Fruit fly (Drosophila melanogaster): Measurements from ENCODE around the gene Nrt.

Gene Nrt

DNA sequence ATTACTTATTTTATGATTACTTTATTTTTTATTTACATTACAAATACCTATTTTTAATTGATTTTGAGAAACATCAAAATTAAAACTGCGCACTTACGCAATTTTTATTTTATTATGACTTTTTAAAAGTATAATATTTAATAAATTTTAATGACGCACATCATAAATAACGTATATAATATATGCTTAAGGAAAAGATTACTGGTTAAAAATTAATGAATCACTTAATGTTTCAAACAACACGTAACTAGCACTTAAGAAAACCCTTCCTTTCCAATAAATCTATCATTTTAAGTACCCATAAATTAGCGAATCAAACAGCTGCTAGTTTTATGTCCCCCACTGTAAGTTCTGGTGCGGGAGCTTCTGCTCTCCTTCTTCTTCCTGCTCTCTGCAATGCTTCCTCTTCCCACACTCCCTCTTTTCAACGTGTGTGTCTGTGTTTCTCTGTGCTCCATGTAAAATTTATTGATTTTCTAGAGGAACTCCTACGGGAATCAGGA is 41.0 kb downstream of the Nrt start (continued):
- TF ChIP-seq Dp (GFP tag; optimal IDR thresholded peaks at IDR 0.05): no peak
- TF ChIP-seq CG4360 (GFP tag; IDR thresholded peaks at IDR 0.05): no peak
- TF ChIP-seq TFAM (GFP tag; optimal IDR thresholded peaks at IDR 0.05): no peak
- TF ChIP-seq CG16779 (GFP tag; IDR thresholded peaks at IDR 0.05): 0 out of 2 replicates have a peak, but pooled peaks have one; percentile 25
- no peak for TF ChIP-seq gce (GFP tag; IDR thresholded peaks at IDR 0.05)
- TF ChIP-seq CG31365 (tag; optimal IDR thresholded peaks at IDR 0.05): no peak
- TF ChIP-seq repo (GFP tag; optimal IDR thresholded peaks at IDR 0.05): no peak
- no peak for TF ChIP-seq CG14667 (GFP tag; IDR thresholded peaks at IDR 0.05)
- no peak for TF ChIP-seq zen (tag; optimal IDR thresholded peaks at IDR 0.05)
- TF ChIP-seq CG34422 (GFP tag; IDR thresholded peaks at IDR 0.05): no peak
- no peak for TF ChIP-seq hth (optimal IDR thresholded peaks at IDR 0.05)
- no peak for TF ChIP-seq Dip3 (GFP tag; optimal IDR thresholded peaks at IDR 0.05)
- TF ChIP-seq Atf6 (GFP tag; IDR thresholded peaks at IDR 0.05): 0 out of 2 replicates have a peak, but pooled peaks have one; percentile 10
- TF ChIP-seq CG11696 (GFP tag; IDR thresholded peaks at IDR 0.05): peak; percentile 84
- TF ChIP-seq CG6765 (GFP tag; optimal IDR thresholded peaks at IDR 0.05): peak; percentile 39
- TF ChIP-seq CG13624 (GFP tag; optimal IDR thresholded peaks at IDR 0.05): no peak
- TF ChIP-seq Taf1 (GFP tag; IDR thresholded peaks at IDR 0.05): peak; percentile 27
- no peak for TF ChIP-seq NK7.1 (GFP tag; optimal IDR thresholded peaks at IDR 0.05)
- TF ChIP-seq yki (optimal IDR thresholded peaks at IDR 0.05): no peak
- TF ChIP-seq CHES-1-like (GFP tag; optimal IDR thresholded peaks at IDR 0.05): no peak
- TF ChIP-seq CG15073 (GFP tag; optimal IDR thresholded peaks at IDR 0.05): no peak
- peak; percentile 56; the same call in 1 of the 2 replicates for TF ChIP-seq CG31224 (GFP tag; IDR thresholded peaks at IDR 0.05)
- TF ChIP-seq crol (GFP tag; IDR thresholded peaks at IDR 0.05): no peak
- no peak for TF ChIP-seq corto (GFP tag; optimal IDR thresholded peaks at IDR 0.05)
- TF ChIP-seq onecut (GFP tag; IDR thresholded peaks at IDR 0.05): peak; percentile 91
- no peak for TF ChIP-seq sr (GFP tag; IDR thresholded peaks at IDR 0.05)
- TF ChIP-seq CG13287 (GFP tag; IDR thresholded peaks at IDR 0.05; ENCODE audit: partially characterized antibody): no peak
- peak; percentile 58 for TF ChIP-seq CG8388 (GFP tag; optimal IDR thresholded peaks at IDR 0.05)
- peak; percentile 89 for TF ChIP-seq CG18262 (tag; optimal IDR thresholded peaks at IDR 0.05)
- TF ChIP-seq exex (tag; optimal IDR thresholded peaks at IDR 0.05): no peak
- no peak for TF ChIP-seq zfh2 (GFP tag; optimal IDR thresholded peaks at IDR 0.05)
- no peak for TF ChIP-seq Optix (GFP tag; IDR thresholded peaks at IDR 0.05)
- no peak for TF ChIP-seq chif (GFP tag; optimal IDR thresholded peaks at IDR 0.05)
- no peak for TF ChIP-seq gcm2 (GFP tag; optimal IDR thresholded peaks at IDR 0.05)
- peak; percentile 80 for TF ChIP-seq Ssrp (tag; optimal IDR thresholded peaks at IDR 0.05)
- TF ChIP-seq CG12769 (tag; optimal IDR thresholded peaks at IDR 0.05): peak; percentile 11
- TF ChIP-seq CG14014 (GFP tag; IDR thresholded peaks at IDR 0.05): peak; percentile 28; the same call in 1 of the 2 replicates
- no peak for TF ChIP-seq usp (GFP tag; optimal IDR thresholded peaks at IDR 0.05)
- peak; percentile 40; the same call in 1 of the 3 replicates for TF ChIP-seq ken (GFP tag; IDR thresholded peaks at IDR 0.05)
- TF ChIP-seq dan (GFP tag; IDR thresholded peaks at IDR 0.05): no peak
- TF ChIP-seq CG18619 (GFP tag; optimal IDR thresholded peaks at IDR 0.05): peak; percentile 81
- TF ChIP-seq CG7745 (tag; optimal IDR thresholded peaks at IDR 0.05): no peak
- peak; percentile 91 for TF ChIP-seq CG17361 (GFP tag; IDR thresholded peaks at IDR 0.05)
- peak; percentile 30 for TF ChIP-seq Abd-B (GFP tag; optimal IDR thresholded peaks at IDR 0.05)
- no peak for TF ChIP-seq CG11085 (GFP tag; IDR thresholded peaks at IDR 0.05)
- TF ChIP-seq CG10959 (GFP tag; IDR thresholded peaks at IDR 0.05): peak; percentile 7; the same call in 1 of the 2 replicates
- TF ChIP-seq Spps (tag; optimal IDR thresholded peaks at IDR 0.05): no peak
- TF ChIP-seq CG4707 (GFP tag; optimal IDR thresholded peaks at IDR 0.05): no peak
- no peak for TF ChIP-seq knrl (GFP tag; IDR thresholded peaks at IDR 0.05; ENCODE audit: partially characterized antibody)
- no peak for TF ChIP-seq pb (GFP tag; optimal IDR thresholded peaks at IDR 0.05)
- no peak for TF ChIP-seq ERR (GFP tag; optimal IDR thresholded peaks at IDR 0.05)
- TF ChIP-seq CG4404 (GFP tag; IDR thresholded peaks at IDR 0.05): peak; percentile 29; the same call in 1 of the 2 replicates
- no peak for TF ChIP-seq jigr1 (GFP tag; IDR thresholded peaks at IDR 0.05)

All from whole organism, embryonic.